Fruit fly (Drosophila melanogaster) whole organism, pupa: ENCODE data around the gene CG9663.

Source experiments
- CG10348 ChIP-seq: fragments of 200-800 bp; sonication (Bioruptor generic); IDR thresholded peaks from 2 replicates; pipeline ENCODE4 v1.3.6; 2022; ENCODE audit warnings: missing biosample characterization, missing genetic modification characterization
- CG13204 ChIP-seq: fragments of 200-800 bp; sonication (Bioruptor generic); optimal IDR thresholded peaks from 2 replicates; lab custom pipeline; 2018; ENCODE audit warnings: missing biosample characterization, mild to moderate bottlenecking, missing genetic modification characterization, moderate library complexity
- CG8159 ChIP-seq: fragments of 200-800 bp; sonication (Bioruptor generic); optimal IDR thresholded peaks from 3 replicates; lab custom pipeline; 2018; ENCODE audit warnings: missing biosample characterization, mild to moderate bottlenecking, missing genetic modification characterization, moderate library complexity
- EcR ChIP-seq: fragments of 200-800 bp; sonication (Bioruptor generic); optimal IDR thresholded peaks from 3 replicates; lab custom pipeline; 2019; ENCODE audit warnings: missing biosample characterization, missing genetic modification characterization, mild to moderate bottlenecking, moderate library complexity, missing genetic modification reagents

DNA sequence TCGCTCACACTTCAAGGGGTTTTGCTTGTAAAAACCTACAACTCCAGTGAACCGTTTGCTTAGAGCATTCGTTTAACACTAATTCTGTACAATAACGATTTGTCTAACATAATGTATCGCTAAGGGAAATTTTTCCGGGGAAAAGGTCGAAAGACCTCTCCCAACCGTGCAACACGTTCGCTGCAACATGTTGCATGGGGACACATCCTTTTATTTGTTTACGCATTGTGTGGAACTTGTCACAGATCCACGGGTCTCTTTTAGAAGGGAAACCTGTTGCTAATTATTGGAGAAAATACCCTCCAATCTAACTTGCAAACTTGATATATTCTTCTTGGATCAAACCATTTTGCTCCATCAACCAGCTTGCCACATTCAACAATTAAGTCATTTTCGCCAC lies 37.3 kb downstream of the CG9663 start:
- no peak for TF ChIP-seq EcR (GFP tag; lab: Kevin White, UChicago)
- TF ChIP-seq CG8159: no peak
- no peak for TF ChIP-seq CG10348 (GFP tag; lab: Robert Waterston, UW)
- no peak for TF ChIP-seq CG13204
